Worm (Caenorhabditis elegans): ENCODE data around the gene trxr-2.

The trxr-2 gene

DNA sequence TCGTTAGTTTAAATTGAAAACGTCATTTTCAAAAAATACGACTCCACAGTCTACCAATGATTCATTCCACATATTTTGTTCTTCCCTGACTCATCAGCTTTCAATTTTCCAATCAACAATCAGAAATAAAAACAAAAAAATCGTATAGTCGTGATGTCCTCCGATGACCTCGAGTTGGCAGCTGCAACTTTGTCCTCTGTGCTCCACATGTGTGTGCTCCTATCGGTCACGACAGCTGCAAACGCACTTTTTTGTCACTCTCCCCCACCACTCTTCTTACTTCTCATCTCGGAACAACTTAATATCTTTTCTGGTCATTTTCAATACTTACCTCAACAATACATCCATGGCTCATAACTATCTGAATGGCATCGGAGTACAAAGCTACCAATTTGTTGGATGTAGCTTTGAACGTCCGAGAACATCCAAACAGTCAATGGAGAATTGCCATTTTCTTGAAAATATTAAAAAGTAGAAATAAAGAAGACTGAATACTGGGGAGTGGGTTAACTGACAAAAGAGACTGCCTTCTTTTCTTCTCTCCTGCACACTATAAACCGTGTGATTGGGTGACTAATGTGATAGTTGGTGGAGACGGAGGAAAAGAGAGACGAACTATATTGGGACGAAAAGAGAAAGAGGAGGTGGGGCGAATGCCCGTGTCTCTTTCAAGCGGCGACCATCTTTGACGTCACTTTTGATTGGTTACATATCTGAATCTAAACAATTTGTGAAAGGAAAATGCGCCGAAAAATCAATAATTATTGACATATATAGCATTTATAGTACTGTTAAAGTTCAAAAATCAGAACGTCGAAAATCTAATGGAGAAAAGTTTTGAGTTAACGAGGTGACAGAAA lies 46.4 kb upstream of the trxr-2 start:
- TF ChIP-seq pag-3 (tag; optimal IDR thresholded peaks at IDR 0.05; ENCODE audit: borderline replicate concordance, insufficient read depth): no peak
- TF ChIP-seq nhr-12 (tag; optimal IDR thresholded peaks at IDR 0.05): no peak
- no peak for TF ChIP-seq dsc-1 (tag; optimal IDR thresholded peaks at IDR 0.05)
- no peak for TF ChIP-seq efl-1 (optimal IDR thresholded peaks at IDR 0.05)
- peak in 1 of 2 experiments; percentile 73 for TF ChIP-seq efl-1 (GFP tag; optimal IDR thresholded peaks at IDR 0.05 in 1 of 2)
- TF ChIP-seq rnt-1 (tag; optimal IDR thresholded peaks at IDR 0.05): peak; percentile 44
- peak; percentile 8 for TF ChIP-seq skn-1 (tag; optimal IDR thresholded peaks at IDR 0.05)
- peak; percentile 80 for TF ChIP-seq ama-1 (optimal IDR thresholded peaks at IDR 0.05)
- TF ChIP-seq blmp-1 (tag; optimal IDR thresholded peaks at IDR 0.05): peak; percentile 91
- peak in 1 of 6 experiments; percentile 75 for TF ChIP-seq elt-3 (tag; optimal IDR thresholded peaks at IDR 0.05)
- peak in 1 of 2 experiments; percentile 61 for TF ChIP-seq lin-35 (GFP tag; optimal IDR thresholded peaks at IDR 0.05)
- TF ChIP-seq ces-1 (GFP tag; optimal IDR thresholded peaks at IDR 0.05): no peak
- peak; percentile 10 for TF ChIP-seq jun-1 (tag; optimal IDR thresholded peaks at IDR 0.05)
- TF ChIP-seq ceh-82 (tag; optimal IDR thresholded peaks at IDR 0.05): no peak
- TF ChIP-seq lsy-2 (tag; optimal IDR thresholded peaks at IDR 0.05): peak; percentile 6 to 13
- peak; percentile 5 for TF ChIP-seq vab-15 (tag; optimal IDR thresholded peaks at IDR 0.05)
- TF ChIP-seq fkh-8 (tag; optimal IDR thresholded peaks at IDR 0.05): no peak
- no peak for TF ChIP-seq nhr-28 (tag; optimal IDR thresholded peaks at IDR 0.05)
- TF ChIP-seq nhr-47 (tag; optimal IDR thresholded peaks at IDR 0.05): no peak
- TF ChIP-seq xbp-1 (tag; optimal IDR thresholded peaks at IDR 0.05): peak; percentile 10
- no peak for TF ChIP-seq lin-39 (tag; optimal IDR thresholded peaks at IDR 0.05)
- TF ChIP-seq nhr-20 (tag; optimal IDR thresholded peaks at IDR 0.05): peak; percentile 62
- peak; percentile 16 for TF ChIP-seq nhr-71 (tag; optimal IDR thresholded peaks at IDR 0.05)
- peak in 1 of 2 experiments; percentile 45 for TF ChIP-seq mdl-1 (tag; optimal IDR thresholded peaks at IDR 0.05)
- TF ChIP-seq mep-1 (tag; optimal IDR thresholded peaks at IDR 0.05): peak; percentile 33
- peak; percentile 49 for TF ChIP-seq lin-14 (GFP tag; optimal IDR thresholded peaks at IDR 0.05)
- peak; percentile 4 for TF ChIP-seq C16A3.4 (tag; optimal IDR thresholded peaks at IDR 0.05)
- peak; percentile 2 for TF ChIP-seq unc-130 (tag; optimal IDR thresholded peaks at IDR 0.05)
- TF ChIP-seq nhr-85 (tag): peak; percentile 81

DNA sequence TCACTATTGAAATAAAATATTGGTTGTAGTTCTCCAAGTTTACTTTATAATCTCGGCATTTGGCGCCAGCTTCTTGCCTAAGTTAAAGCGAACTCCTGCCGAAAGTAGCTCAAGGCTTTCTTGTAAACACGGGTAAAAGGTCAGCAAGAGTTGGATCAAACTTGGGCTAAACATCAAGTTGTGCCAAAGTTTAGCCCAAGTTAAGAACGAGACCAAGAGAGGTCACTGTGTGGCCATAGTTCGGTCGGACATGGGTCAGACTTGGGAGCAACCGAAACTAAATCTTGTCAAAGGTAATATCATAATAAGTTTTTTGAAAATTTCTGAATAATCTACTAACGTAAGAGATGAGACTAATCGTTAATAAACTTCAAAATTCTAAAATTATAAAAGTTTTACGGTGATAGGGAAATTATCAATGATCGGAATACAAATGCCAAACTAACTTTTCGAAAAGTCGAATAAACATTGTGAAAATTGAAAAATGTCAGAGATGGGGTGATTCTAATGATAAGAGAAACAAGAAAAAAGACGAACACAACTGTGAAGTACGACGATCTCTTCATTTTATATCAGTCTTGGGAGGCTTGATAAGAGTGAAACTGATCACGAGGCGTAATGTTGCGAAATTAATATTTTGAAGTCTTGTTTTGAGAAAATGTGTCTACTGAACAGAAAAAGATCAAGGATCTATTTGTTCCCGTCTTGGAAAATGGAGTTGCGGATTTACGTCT lies 45.5 kb upstream of the trxr-2 start:
- TF ChIP-seq ceh-88 (GFP tag; IDR thresholded peaks at IDR 0.05) (no peak), nhr-85 (tag) (peak; percentile 82), ceh-82 (tag; optimal IDR thresholded peaks at IDR 0.05) (no peak), fos-1 (tag; optimal IDR thresholded peaks at IDR 0.05) (no peak), efl-1 (optimal IDR thresholded peaks at IDR 0.05) (no peak), efl-1 (GFP tag; optimal IDR thresholded peaks at IDR 0.05 in 1 of 2) (peak; percentile 5 to 86), lir-3 (tag; optimal IDR thresholded peaks at IDR 0.05; ENCODE audit: poor library complexity) (peak; percentile 7), vab-15 (tag; optimal IDR thresholded peaks at IDR 0.05) (no peak), rnt-1 (tag; optimal IDR thresholded peaks at IDR 0.05) (no peak), nhr-11 (tag; optimal IDR thresholded peaks at IDR 0.05) (no peak), fkh-10 (GFP tag; optimal IDR thresholded peaks at IDR 0.05) (no peak), nhr-20 (tag; optimal IDR thresholded peaks at IDR 0.05) (peak; percentile 74), hlh-17 (GFP tag; optimal IDR thresholded peaks at IDR 0.05; ENCODE audit: borderline replicate concordance) (no peak), nhr-12 (tag; optimal IDR thresholded peaks at IDR 0.05) (no peak), sptf-1 (tag; optimal IDR thresholded peaks at IDR 0.05) (no peak), pqm-1 (tag; optimal IDR thresholded peaks at IDR 0.05) (peak; percentile 77), aha-1 (tag; optimal IDR thresholded peaks at IDR 0.05) (no peak), ces-1 (GFP tag; optimal IDR thresholded peaks at IDR 0.05) (no peak), dsc-1 (tag; optimal IDR thresholded peaks at IDR 0.05) (no peak), pax-3 (tag; optimal IDR thresholded peaks at IDR 0.05) (no peak), nhr-77 (tag; optimal IDR thresholded peaks at IDR 0.05) (no peak), nhr-71 (tag; optimal IDR thresholded peaks at IDR 0.05) (peak; percentile 69), ceh-90 (tag; optimal IDR thresholded peaks at IDR 0.05) (no peak), skn-1 (tag; optimal IDR thresholded peaks at IDR 0.05) (peak; percentile 46), fkh-4 (tag; optimal IDR thresholded peaks at IDR 0.05; ENCODE audit: borderline replicate concordance) (no peak), C16A3.4 (tag; optimal IDR thresholded peaks at IDR 0.05) (no peak), unc-62 (GFP tag; optimal IDR thresholded peaks at IDR 0.05) (no peak), pag-3 (tag; optimal IDR thresholded peaks at IDR 0.05; ENCODE audit: borderline replicate concordance, insufficient read depth) (no peak), efl-3 (GFP tag; optimal IDR thresholded peaks at IDR 0.05) (no peak), unc-98 (GFP tag; IDR thresholded peaks at IDR 0.05) (no peak), unc-130 (tag; optimal IDR thresholded peaks at IDR 0.05) (no peak), lin-35 (GFP tag; optimal IDR thresholded peaks at IDR 0.05) (peak in 1 of 2 experiments; percentile 70), C04F5.9 (tag; optimal IDR thresholded peaks at IDR 0.05) (no peak)
